Worm (Caenorhabditis elegans) whole organism, L4/young adult: ENCODE results near the gene F07C3.16.

ENCODE experiments used
- W03F9.2 ChIP-seq: fragments of 150-350 bp; optimal IDR thresholded peaks from 2 replicates; lab custom pipeline; 2014; ENCODE audit warnings: missing biosample characterization, missing genetic modification characterization
- dao-5 ChIP-seq: sonication (generic microtip); optimal IDR thresholded peaks from 2 replicates; lab custom pipeline; 2016; ENCODE audit warnings: missing genotype, missing genetic modification characterization, moderate library complexity, missing compliant biosample characterization
- him-1 ChIP-seq: sonication (generic microtip); optimal IDR thresholded peaks from 2 replicates; lab custom pipeline; 2016; ENCODE audit warnings: missing genotype, missing genetic modification reagents, missing genetic modification characterization, missing compliant biosample characterization

DNA sequence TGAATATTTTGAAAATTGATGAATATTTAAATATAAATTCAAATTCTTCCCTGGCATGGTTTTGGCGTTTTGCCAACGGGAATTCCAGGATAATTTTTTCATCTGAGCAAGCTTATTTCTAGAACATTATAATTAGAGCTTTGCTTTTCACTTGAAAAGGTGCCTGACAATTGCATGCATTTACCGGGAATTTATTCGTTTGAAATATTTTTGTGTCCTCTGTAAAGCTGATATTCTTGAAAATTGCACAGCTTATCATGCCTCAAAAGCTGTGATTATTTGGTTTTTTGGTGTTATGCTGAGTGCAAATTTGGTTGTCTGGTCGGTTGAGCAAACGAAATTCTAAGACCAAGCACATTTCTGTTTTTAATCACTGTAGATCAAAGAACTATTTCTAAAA is 3.0 kb upstream of the F07C3.16 start:
- TF ChIP-seq him-1 (tag; lab: Kevin White, UChicago) (no peak), W03F9.2 (tag; lab: Kevin White, UChicago) (no peak), dao-5 (tag; lab: Kevin White, UChicago) (no peak)
